Worm (Caenorhabditis elegans) whole organism, mixed stage, embryonic: ENCODE measurements around the gene nas-11.
A peak's percentile ranks its signal among the peaks of the same experiment; 100 is the strongest.

Source experiments
- blmp-1 ChIP-seq: fragments of 150-350 bp; optimal IDR thresholded peaks from 2 replicates; lab custom pipeline; 2014; ENCODE audit warnings: missing biosample characterization, missing genetic modification characterization
- ceh-43 ChIP-seq: fragments of 200-800 bp; sonication (Bioruptor generic); optimal IDR thresholded peaks from 2 replicates; lab custom pipeline; 2018; ENCODE audit warnings: mild to moderate bottlenecking, missing genetic modification characterization, moderate library complexity, missing compliant biosample characterization
- elt-1 ChIP-seq: sonication (generic microtip); optimal IDR thresholded peaks from 2 replicates; lab custom pipeline; 2017; ENCODE audit warnings: missing genetic modification characterization, mild to moderate bottlenecking, missing compliant biosample characterization, antibody characterized with exemption, moderate library complexity, borderline replicate concordance; ENCODE audit not compliant: insufficient read depth
- lin-13 ChIP-seq: fragments of 150-350 bp; optimal IDR thresholded peaks from 2 replicates; lab custom pipeline; 2014; ENCODE audit warnings: missing biosample characterization, missing genetic modification characterization
- mep-1 ChIP-seq: fragments of 150-350 bp; optimal IDR thresholded peaks from 2 replicates; lab custom pipeline; 2017; ENCODE audit warnings: missing biosample characterization, missing genetic modification reagents, missing genetic modification characterization, inconsistent platforms
- mls-2 ChIP-seq: sonication (generic microtip); optimal IDR thresholded peaks from 2 replicates; lab custom pipeline; 2016; ENCODE audit warnings: mild to moderate bottlenecking, missing genetic modification characterization, moderate library complexity, missing compliant biosample characterization
- pha-4 ChIP-seq: fragments of 150-350 bp; optimal IDR thresholded peaks from 2 replicates; lab custom pipeline; 2018; ENCODE audit warnings: missing biosample characterization, missing genetic modification reagents, missing genetic modification characterization
- unc-39 ChIP-seq: fragments of 150-350 bp; optimal IDR thresholded peaks from 2 replicates; lab custom pipeline; 2014; ENCODE audit warnings: missing biosample characterization, missing genetic modification characterization
- unc-62 ChIP-seq: fragments of 150-350 bp; optimal IDR thresholded peaks from 2 replicates; lab custom pipeline; 2014; ENCODE audit warnings: missing biosample characterization, missing genetic modification reagents, missing genetic modification characterization
- ztf-11 ChIP-seq: fragments of 150-350 bp; optimal IDR thresholded peaks from 2 replicates; lab custom pipeline; 2014; ENCODE audit warnings: missing biosample characterization, missing genetic modification characterization

DNA sequence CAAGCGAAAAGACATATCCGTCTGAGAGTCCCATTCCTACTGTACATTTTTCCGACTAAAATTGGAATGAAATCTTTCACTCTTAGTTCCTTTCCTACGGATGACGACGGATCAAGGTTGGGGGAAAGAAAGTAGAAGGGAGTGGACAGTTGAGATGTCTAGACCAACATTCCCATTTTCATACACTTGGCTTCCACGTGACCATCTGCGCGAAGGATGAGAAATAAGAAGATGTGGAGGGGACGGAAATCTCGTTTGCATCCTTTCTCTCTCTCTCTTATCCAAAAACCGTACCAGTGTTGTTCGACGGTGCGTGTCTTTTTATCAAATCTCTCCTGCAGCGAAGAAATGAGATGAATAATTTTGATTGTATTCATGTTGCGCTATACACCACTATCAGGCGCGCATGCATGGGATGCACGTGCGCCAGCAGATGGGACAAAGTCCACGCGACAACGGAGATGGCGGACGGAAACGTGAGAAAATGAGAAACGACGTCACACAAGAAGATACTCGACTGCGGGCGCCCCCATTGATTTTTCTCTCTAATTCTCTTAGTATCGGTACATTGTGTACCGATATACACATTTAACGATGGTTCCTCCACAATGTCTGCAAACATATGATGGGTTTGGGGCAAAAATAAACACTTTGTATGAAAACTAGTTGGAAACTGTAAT lies 24.1 kb downstream of the nas-11 start:
- TF ChIP-seq lin-13 (tag; lab: Kevin White, UChicago) (peak; percentile 14), unc-62 (peak; percentile 69), pha-4 (peak; percentile 60), mls-2 (tag; lab: Kevin White, UChicago) (peak; percentile 18), elt-1 (peak; percentile 88), unc-39 (no peak), ceh-43 (GFP tag; lab: Kevin White, UChicago) (no peak), mep-1 (peak; percentile 35), blmp-1 (tag; lab: Kevin White, UChicago) (peak; percentile 37), ztf-11 (tag; lab: Kevin White, UChicago) (no peak)
